Worm (Caenorhabditis elegans) whole organism, mixed stage, embryonic: ENCODE results near the gene mnk-1.

ENCODE experiments used
- M03D4.4 ChIP-seq: sonication (generic microtip); optimal IDR thresholded peaks from 2 replicates; lab custom pipeline; 2017; ENCODE audit warnings: mild to moderate bottlenecking, missing genetic modification characterization, missing compliant biosample characterization
- bed-3 ChIP-seq: fragments of 200-800 bp; sonication (Bioruptor generic); optimal IDR thresholded peaks from 3 replicates; lab custom pipeline; 2018; ENCODE audit warnings: mild to moderate bottlenecking, missing genetic modification characterization, moderate library complexity, missing compliant biosample characterization
- ceh-43 ChIP-seq: fragments of 200-800 bp; sonication (Bioruptor generic); optimal IDR thresholded peaks from 2 replicates; lab custom pipeline; 2018; ENCODE audit warnings: mild to moderate bottlenecking, missing genetic modification characterization, moderate library complexity, missing compliant biosample characterization
- ceh-83 ChIP-seq: fragments of 200-800 bp; sonication (Bioruptor generic); optimal IDR thresholded peaks from 2 replicates; lab custom pipeline; 2018; ENCODE audit warnings: mild to moderate bottlenecking, missing genetic modification characterization, missing compliant biosample characterization
- ces-1 ChIP-seq: fragments of 150-350 bp; optimal IDR thresholded peaks from 2 replicates; lab custom pipeline; 2014; ENCODE audit warnings: missing biosample characterization, missing genetic modification reagents, missing genetic modification characterization
- cnd-1 ChIP-seq: fragments of 200-800 bp; sonication (Bioruptor generic); optimal IDR thresholded peaks from 2 replicates; lab custom pipeline; 2018; ENCODE audit warnings: mild to moderate bottlenecking, missing genetic modification characterization, missing compliant biosample characterization
- drap-1 ChIP-seq: fragments of 200-800 bp; sonication (Bioruptor generic); optimal IDR thresholded peaks from 3 replicates; lab custom pipeline; 2018; ENCODE audit warnings: mild to moderate bottlenecking, missing genetic modification characterization, missing compliant biosample characterization
- elt-1 ChIP-seq: sonication (generic microtip); optimal IDR thresholded peaks from 2 replicates; lab custom pipeline; 2017; ENCODE audit warnings: missing genetic modification characterization, mild to moderate bottlenecking, missing compliant biosample characterization, antibody characterized with exemption, moderate library complexity, borderline replicate concordance; ENCODE audit not compliant: insufficient read depth
- elt-3 ChIP-seq: fragments of 150-350 bp; optimal IDR thresholded peaks from 2 replicates; lab custom pipeline; 2014; ENCODE audit warnings: missing biosample characterization, missing genetic modification characterization
- hlh-1 ChIP-seq: fragments of 150-350 bp; optimal IDR thresholded peaks from 2 replicates; lab custom pipeline; 2014; ENCODE audit warnings: missing biosample characterization, missing genetic modification reagents, missing genetic modification characterization
- lin-13 ChIP-seq: fragments of 150-350 bp; optimal IDR thresholded peaks from 2 replicates; lab custom pipeline; 2014; ENCODE audit warnings: missing biosample characterization, missing genetic modification characterization
- lin-32 ChIP-seq: fragments of 200-800 bp; sonication (Bioruptor generic); optimal IDR thresholded peaks from 2 replicates; lab custom pipeline; 2018; ENCODE audit warnings: mild to moderate bottlenecking, missing genetic modification characterization, missing compliant biosample characterization
- lsy-2 ChIP-seq: fragments of 150-350 bp; optimal IDR thresholded peaks from 2 replicates; lab custom pipeline; 2014; ENCODE audit warnings: missing biosample characterization, missing genetic modification characterization
- mab-5 ChIP-seq: fragments of 150-350 bp; optimal IDR thresholded peaks from 2 replicates; lab custom pipeline; 2014; ENCODE audit warnings: missing biosample characterization, missing genetic modification characterization
- mep-1 ChIP-seq: fragments of 150-350 bp; optimal IDR thresholded peaks from 2 replicates; lab custom pipeline; 2017; ENCODE audit warnings: missing biosample characterization, missing genetic modification reagents, missing genetic modification characterization, inconsistent platforms
- mls-2 ChIP-seq: sonication (generic microtip); optimal IDR thresholded peaks from 2 replicates; lab custom pipeline; 2016; ENCODE audit warnings: mild to moderate bottlenecking, missing genetic modification characterization, moderate library complexity, missing compliant biosample characterization
- nhr-2 ChIP-seq: fragments of 150-350 bp; optimal IDR thresholded peaks from 2 replicates; lab custom pipeline; 2014; ENCODE audit warnings: missing biosample characterization, missing genetic modification characterization
- nhr-28 ChIP-seq: fragments of 150-350 bp; optimal IDR thresholded peaks from 2 replicates; lab custom pipeline; 2014; ENCODE audit warnings: missing biosample characterization, missing genetic modification characterization
- nhr-76 ChIP-seq: sonication (generic microtip); optimal IDR thresholded peaks from 2 replicates; lab custom pipeline; 2017; ENCODE audit warnings: missing biosample characterization, missing genetic modification characterization
- pha-4 ChIP-seq: fragments of 150-350 bp; optimal IDR thresholded peaks from 2 replicates; lab custom pipeline; 2018; ENCODE audit warnings: missing biosample characterization, missing genetic modification reagents, missing genetic modification characterization
- sem-2 ChIP-seq: fragments of 200-800 bp; sonication (Bioruptor generic); optimal IDR thresholded peaks from 2 replicates; lab custom pipeline; 2018; ENCODE audit warnings: mild to moderate bottlenecking, missing genetic modification characterization, missing compliant biosample characterization
- snpc-4 ChIP-seq: fragments of 150-350 bp; optimal IDR thresholded peaks from 2 replicates; lab custom pipeline; 2014; ENCODE audit warnings: missing biosample characterization, missing genetic modification characterization
- sptf-1 ChIP-seq: sonication (generic microtip); optimal IDR thresholded peaks from 2 replicates; lab custom pipeline; 2017; ENCODE audit warnings: mild to moderate bottlenecking, missing genetic modification characterization, moderate library complexity, missing compliant biosample characterization
- tbx-8 ChIP-seq: fragments of 200-800 bp; sonication (Bioruptor generic); optimal IDR thresholded peaks from 2 replicates; lab custom pipeline; 2018; ENCODE audit warnings: mild to moderate bottlenecking, missing genetic modification characterization, moderate library complexity, missing compliant biosample characterization
- unc-39 ChIP-seq: fragments of 150-350 bp; optimal IDR thresholded peaks from 2 replicates; lab custom pipeline; 2014; ENCODE audit warnings: missing biosample characterization, missing genetic modification characterization
- unc-62 ChIP-seq: fragments of 150-350 bp; optimal IDR thresholded peaks from 2 replicates; lab custom pipeline; 2014; ENCODE audit warnings: missing biosample characterization, missing genetic modification reagents, missing genetic modification characterization
- zip-8 ChIP-seq: fragments of 150-350 bp; optimal IDR thresholded peaks from 2 replicates; lab custom pipeline; 2014; ENCODE audit warnings: missing biosample characterization, missing genetic modification characterization
- ztf-11 ChIP-seq: fragments of 150-350 bp; optimal IDR thresholded peaks from 2 replicates; lab custom pipeline; 2014; ENCODE audit warnings: missing biosample characterization, missing genetic modification characterization

mnk-1 gene

DNA sequence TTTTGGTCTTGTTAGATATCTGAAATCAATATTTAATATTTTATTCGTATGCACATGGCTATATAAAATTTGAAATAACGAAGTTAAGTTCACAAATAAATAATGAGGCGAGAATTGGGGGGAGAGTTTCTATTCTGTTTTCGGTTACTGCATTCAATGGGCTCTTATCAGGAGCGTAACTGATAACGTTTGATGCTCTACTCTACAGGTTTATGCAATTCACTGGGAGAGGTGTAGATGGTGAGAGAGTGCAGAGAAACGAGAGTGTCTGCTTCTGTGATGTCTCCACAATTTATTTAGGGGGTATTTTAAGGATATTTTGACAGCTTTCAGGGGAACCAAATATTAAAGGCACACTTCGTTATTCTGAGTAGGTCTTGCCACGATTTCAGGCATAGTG, 39.9 kb upstream of the mnk-1 start, which contains the start of gene C14A4.6:
C14A4.6 (minus strand) TSS at position 19 of the 400 bp plus-strand sequence.
- TF ChIP-seq pha-4 (tag; lab: Kevin White, UChicago) (no peak), nhr-76 (tag; lab: Kevin White, UChicago) (no peak), zip-8 (tag; lab: Kevin White, UChicago) (no peak), lin-32 (GFP tag; lab: Kevin White, UChicago) (no peak)

DNA sequence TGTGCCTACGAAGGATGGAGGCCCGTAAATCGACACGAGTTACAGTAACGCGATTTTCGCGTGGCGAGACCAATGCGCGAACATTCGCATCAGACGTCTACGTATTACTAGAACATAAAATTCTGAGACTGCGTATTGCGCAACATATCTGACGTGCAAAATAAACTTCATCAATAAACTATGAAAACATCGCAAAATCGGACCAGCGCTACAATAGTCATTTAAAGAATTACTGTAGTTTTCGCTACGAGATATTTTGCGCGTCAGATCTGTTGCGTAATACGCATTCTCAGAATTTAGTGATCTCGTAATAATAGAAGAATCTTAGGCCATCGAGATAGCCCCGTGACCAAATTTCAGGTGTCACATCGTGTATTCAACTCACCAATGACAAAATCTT, 39.5 kb upstream of the mnk-1 start:
- TF ChIP-seq elt-3 (tag; lab: Kevin White, UChicago) (no peak), nhr-28 (tag; lab: Kevin White, UChicago) (no peak), zip-8 (tag; lab: Kevin White, UChicago) (peak; percentile 94), mab-5 (tag; lab: Kevin White, UChicago) (no peak), elt-1 (tag; lab: Kevin White, UChicago) (no peak), ceh-43 (no peak), tbx-8 (no peak)

DNA sequence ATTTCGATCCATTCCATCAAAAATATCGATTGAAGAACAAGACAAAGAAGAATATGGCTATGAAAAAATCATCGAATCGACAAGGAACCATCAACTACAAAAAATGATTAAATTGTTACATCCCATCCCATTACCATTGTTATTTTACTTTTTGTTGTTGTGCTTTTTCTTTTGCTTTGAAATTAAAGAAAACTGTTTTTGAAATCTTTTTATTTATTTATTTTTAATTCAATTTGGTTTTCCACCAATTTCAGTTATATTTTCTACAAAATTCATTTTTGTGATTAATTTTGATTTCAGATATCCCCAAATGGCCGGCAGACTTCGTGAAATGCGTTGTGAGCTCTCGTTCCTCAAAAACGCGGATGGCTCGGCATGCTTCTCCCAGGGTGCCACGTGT, 37.6 kb upstream of the mnk-1 start, which contains the start of gene crn-5:
crn-5 (plus strand) TSS at position 301 of the 400 bp plus-strand sequence.
- TF ChIP-seq lin-32 (GFP tag; lab: Kevin White, UChicago) (no peak), lin-13 (tag; lab: Kevin White, UChicago) (no peak), lsy-2 (tag; lab: Kevin White, UChicago) (no peak), zip-8 (tag; lab: Kevin White, UChicago) (no peak), pha-4 (tag; lab: Kevin White, UChicago) (no peak), nhr-2 (tag; lab: Kevin White, UChicago) (no peak), bed-3 (GFP tag; lab: Kevin White, UChicago) (no peak), M03D4.4 (no peak)

DNA sequence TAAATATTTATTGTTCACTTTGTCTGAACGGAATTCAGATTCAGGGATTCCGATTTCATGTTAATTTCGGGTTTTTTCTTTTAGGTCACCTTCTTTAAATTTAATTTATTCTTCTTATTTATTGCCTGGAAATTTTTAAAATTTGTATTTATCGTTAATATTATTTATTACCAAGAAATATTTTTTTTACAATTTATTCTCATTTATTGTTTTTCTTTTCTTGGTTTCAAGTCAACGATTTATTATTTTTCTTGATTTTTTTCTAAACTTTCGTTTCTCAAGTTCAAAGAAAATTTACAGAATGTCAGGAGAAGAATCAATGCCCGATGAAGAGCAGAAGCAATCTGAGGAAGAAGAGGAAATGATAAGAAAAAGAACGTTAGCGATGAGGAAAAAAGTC, 32.9 kb upstream of the mnk-1 start, which contains the start of gene crn-3:
crn-3 (plus strand) TSS at position 301 of the 400 bp plus-strand sequence.
- TF ChIP-seq ces-1 (GFP tag; lab: Kevin White, UChicago) (no peak), lsy-2 (tag; lab: Kevin White, UChicago) (no peak), nhr-28 (tag; lab: Kevin White, UChicago) (no peak), hlh-1 (no peak), ceh-83 (GFP tag; lab: Kevin White, UChicago) (no peak), drap-1 (GFP tag; lab: Kevin White, UChicago) (no peak), nhr-2 (tag; lab: Kevin White, UChicago) (no peak), unc-62 (GFP tag; lab: Kevin White, UChicago) (no peak)

ce11 chrII:10584036-10584435, 29.2 kb upstream of the mnk-1 start, which contains the start of gene algn-9:
Gene algn-9, plus strand, starts transcription at chrII:10584336.
- TF ChIP-seq ceh-83 (GFP tag; lab: Kevin White, UChicago) = no peak
- TF ChIP-seq sem-2 (GFP tag; lab: Kevin White, UChicago) = no peak
- TF ChIP-seq elt-1 (tag; lab: Kevin White, UChicago) = no peak
- TF ChIP-seq M03D4.4 = no peak
- no peak for TF ChIP-seq sptf-1 (tag; lab: Kevin White, UChicago)
- no peak for TF ChIP-seq cnd-1 (tag; lab: Kevin White, UChicago)
- no peak for TF ChIP-seq drap-1 (GFP tag; lab: Kevin White, UChicago)
- no peak for TF ChIP-seq hlh-1
- TF ChIP-seq nhr-28 (tag; lab: Kevin White, UChicago) = no peak
- TF ChIP-seq ceh-43 = no peak

- TF ChIP-seq nhr-76 (tag; lab: Kevin White, UChicago) = no peak
- no peak for TF ChIP-seq mls-2 (tag; lab: Kevin White, UChicago)
- TF ChIP-seq bed-3 (GFP tag; lab: Kevin White, UChicago) = no peak
- TF ChIP-seq unc-39 (tag; lab: Kevin White, UChicago) = no peak
- no peak for TF ChIP-seq ztf-11 (tag; lab: Kevin White, UChicago)
- no peak for TF ChIP-seq lsy-2 (tag; lab: Kevin White, UChicago)
- no peak for TF ChIP-seq snpc-4 (tag; lab: Kevin White, UChicago)
- TF ChIP-seq drap-1 (GFP tag; lab: Kevin White, UChicago) = no peak
- TF ChIP-seq tbx-8 = no peak
- TF ChIP-seq unc-62 (GFP tag; lab: Kevin White, UChicago) = no peak
- TF ChIP-seq elt-3 (tag; lab: Kevin White, UChicago) = no peak
- TF ChIP-seq mep-1 (tag; lab: Kevin White, UChicago) = no peak
- TF ChIP-seq sem-2 (GFP tag; lab: Kevin White, UChicago) = no peak
Observed at ce11 chrII:10582318-10582717, 27.5 kb upstream of the mnk-1 start, which contains the start of gene mrps-22. Gene mrps-22, plus strand, starts transcription at chrII:10582618.
